Fruit fly (Drosophila melanogaster): ENCODE data around the gene CG31199.

CG31199 gene

DNA sequence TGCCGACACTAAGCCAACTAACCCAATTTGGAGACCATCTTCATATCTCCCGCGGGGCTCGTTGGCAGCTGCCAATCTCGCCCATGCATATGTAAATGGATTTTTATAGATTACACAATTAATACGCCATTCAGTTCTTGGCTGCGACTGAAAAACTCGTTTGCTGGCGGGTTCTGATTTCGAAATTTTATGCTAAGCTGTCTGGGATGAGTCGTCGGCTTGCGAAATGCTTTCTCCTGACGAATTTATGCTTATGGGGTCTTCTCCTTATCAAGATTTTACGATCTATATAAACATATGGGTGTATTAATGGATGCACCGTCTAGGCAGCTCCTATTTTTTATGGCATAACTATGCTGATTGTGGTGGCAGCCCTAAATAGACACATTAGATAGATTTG is 4.7 kb downstream of the CG31199 start, which contains the start of gene CG17267:
Gene CG17267, minus strand, starts transcription at position 101 of the 400 bp plus-strand sequence.
- TF ChIP-seq HHEX (GFP tag; optimal IDR thresholded peaks at IDR 0.05), result no peak
- TF ChIP-seq Adf1 (GFP tag; IDR thresholded peaks at IDR 0.05), result no peak
- TF ChIP-seq Xbp1 (GFP tag; optimal IDR thresholded peaks at IDR 0.05), result no peak
- TF ChIP-seq Eip74EF (GFP tag; optimal IDR thresholded peaks at IDR 0.05), result no peak
- no peak for TF ChIP-seq pzg (GFP tag; optimal IDR thresholded peaks at IDR 0.05)
- peak; percentile 16 for TF ChIP-seq Med (GFP tag)
- no peak for TF ChIP-seq sisA (GFP tag; IDR thresholded peaks at IDR 0.05)

DNA sequence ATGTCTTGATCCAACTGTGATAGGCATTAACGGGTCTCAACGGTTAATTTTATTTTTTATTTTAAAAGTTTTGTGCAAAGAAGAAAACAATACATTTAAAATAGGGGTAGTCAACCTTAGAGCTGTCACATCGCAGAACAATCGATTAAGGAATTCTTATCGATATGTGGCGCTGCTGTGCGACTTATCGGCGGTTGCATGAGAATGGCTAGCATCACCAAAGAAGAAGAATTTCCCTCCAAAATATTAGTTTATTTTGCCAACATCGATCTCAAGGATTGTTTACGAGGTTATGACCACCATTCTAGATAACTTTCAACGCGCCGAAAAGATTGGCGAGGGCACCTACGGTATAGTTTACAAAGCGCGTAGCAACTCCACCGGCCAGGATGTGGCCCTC is 8.3 kb downstream of the CG31199 start, which contains the start of gene Cdk2:
Gene Cdk2, plus strand, starts transcription at position 219 of the 400 bp plus-strand sequence.
- TF ChIP-seq ab (GFP tag; optimal IDR thresholded peaks at IDR 0.05) (no peak), pita (GFP tag; optimal IDR thresholded peaks at IDR 0.05) (no peak), CG13287 (GFP tag; IDR thresholded peaks at IDR 0.05; ENCODE audit: partially characterized antibody) (peak; percentile 93), cas (GFP tag; IDR thresholded peaks at IDR 0.05) (no peak), CG16813 (GFP tag; IDR thresholded peaks at IDR 0.05; ENCODE audit: partially characterized antibody) (peak; percentile 94), phol (tag; optimal IDR thresholded peaks at IDR 0.05) (peak; percentile 37), Rx (GFP tag; IDR thresholded peaks at IDR 0.05) (no peak), jumu (GFP tag; optimal IDR thresholded peaks at IDR 0.05) (peak; percentile 75), pzg (GFP tag; optimal IDR thresholded peaks at IDR 0.05) (peak; percentile 76), CG17385 (GFP tag; optimal IDR thresholded peaks at IDR 0.05) (peak; percentile 96), Usf (GFP tag; optimal IDR thresholded peaks at IDR 0.05) (no peak), C15 (GFP tag; IDR thresholded peaks at IDR 0.05) (no peak), YL-1 (GFP tag; optimal IDR thresholded peaks at IDR 0.05) (peak; percentile 83), ato (GFP tag; IDR thresholded peaks at IDR 0.05; ENCODE audit: partially characterized antibody) (peak; percentile 79), zen2 (GFP tag; IDR thresholded peaks at IDR 0.05; ENCODE audit: partially characterized antibody) (peak; percentile 84), gcm (GFP tag; optimal IDR thresholded peaks at IDR 0.05) (no peak), HLH54F (GFP tag; optimal IDR thresholded peaks at IDR 0.05) (peak; percentile 29), her (GFP tag; optimal IDR thresholded peaks at IDR 0.05) (peak; percentile 9), CG2120 (GFP tag; optimal IDR thresholded peaks at IDR 0.05) (peak; percentile 51), Nf-YC (tag; optimal IDR thresholded peaks at IDR 0.05) (no peak), CG7963 (GFP tag; IDR thresholded peaks at IDR 0.05; ENCODE audit: partially characterized antibody) (peak; percentile 93), knrl (GFP tag; IDR thresholded peaks at IDR 0.05; ENCODE audit: partially characterized antibody) (peak; percentile 93), CG8388 (GFP tag; optimal IDR thresholded peaks at IDR 0.05) (no peak), Adf1 (GFP tag; IDR thresholded peaks at IDR 0.05) (no peak), CG12155 (GFP tag; optimal IDR thresholded peaks at IDR 0.05) (peak; percentile 2), sc (optimal IDR thresholded peaks at IDR 0.05) (no peak), sc (GFP tag; optimal IDR thresholded peaks at IDR 0.05) (no peak), Sox100B (GFP tag; optimal IDR thresholded peaks at IDR 0.05) (no peak), maf-S (GFP tag; optimal IDR thresholded peaks at IDR 0.05) (no peak), CG5245 (GFP tag; optimal IDR thresholded peaks at IDR 0.05) (no peak), klu (GFP tag; IDR thresholded peaks at IDR 0.05) (no peak), sens (GFP tag) (peak; percentile 80), stwl (tag; optimal IDR thresholded peaks at IDR 0.05) (peak; percentile 87), CG15696 (tag; optimal IDR thresholded peaks at IDR 0.05) (no peak), CG2129 (GFP tag; IDR thresholded peaks at IDR 0.05; ENCODE audit: partially characterized antibody) (peak; percentile 74), CG15011 (GFP tag; optimal IDR thresholded peaks at IDR 0.05) (no peak), mam (GFP tag; optimal IDR thresholded peaks at IDR 0.05) (peak; percentile 32), CG13894 (tag; optimal IDR thresholded peaks at IDR 0.05) (peak; percentile 5), D19B (GFP tag; optimal IDR thresholded peaks at IDR 0.05) (no peak), BEAF-32 (GFP tag; optimal IDR thresholded peaks at IDR 0.05) (peak; percentile 89), gem (tag; optimal IDR thresholded peaks at IDR 0.05) (no peak), CG34224 (GFP tag; IDR thresholded peaks at IDR 0.05; ENCODE audit: partially characterized antibody) (peak; percentile 90), CG10147 (GFP tag; optimal IDR thresholded peaks at IDR 0.05) (no peak)
